Worm (Caenorhabditis elegans): ENCODE measurements around the gene coel-1.

coel-1 gene

DNA sequence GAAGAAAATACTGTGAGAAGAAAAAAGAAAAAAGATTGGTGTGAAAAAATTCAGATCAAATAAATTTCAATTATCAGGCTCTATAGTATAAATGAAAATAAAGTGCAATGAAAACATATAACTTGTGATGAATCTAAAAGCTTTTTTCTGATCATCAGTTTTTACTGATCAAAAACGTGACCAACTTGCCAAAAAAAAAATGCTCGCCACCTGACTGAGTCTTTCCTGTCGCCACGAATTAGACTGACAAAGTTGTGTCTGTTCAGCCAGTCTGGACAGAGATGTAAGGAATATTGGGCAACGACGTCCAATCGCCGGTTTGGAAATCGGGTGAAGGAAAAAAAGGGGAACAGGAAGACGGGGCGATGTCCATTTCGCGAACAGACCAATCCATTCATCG lies 46.0 kb upstream of the coel-1 start (continued):
- TF ChIP-seq ceh-8 (GFP tag; optimal IDR thresholded peaks at IDR 0.05) (peak; percentile 38), nhr-19 (GFP tag; conservative IDR thresholded peaks at IDR 0.05) (peak; percentile 54), nhr-85 (tag) (no peak), C34B4.2 (tag; optimal IDR thresholded peaks at IDR 0.05) (no peak), lin-14 (GFP tag; optimal IDR thresholded peaks at IDR 0.05) (peak; percentile 61), nhr-47 (tag; optimal IDR thresholded peaks at IDR 0.05) (peak; percentile 7), ceh-88 (GFP tag; IDR thresholded peaks at IDR 0.05) (no peak), unc-130 (tag; optimal IDR thresholded peaks at IDR 0.05) (no peak), fkh-4 (tag; optimal IDR thresholded peaks at IDR 0.05; ENCODE audit: borderline replicate concordance) (no peak), aha-1 (tag; optimal IDR thresholded peaks at IDR 0.05) (no peak), hpl-2 (GFP tag; optimal IDR thresholded peaks at IDR 0.05) (no peak), nhr-77 (tag; optimal IDR thresholded peaks at IDR 0.05) (no peak), nhr-90 (tag; optimal IDR thresholded peaks at IDR 0.05; ENCODE audit: poor library complexity) (peak; percentile 0), snu-23 (GFP tag; optimal IDR thresholded peaks at IDR 0.05) (peak; percentile 43), lsy-2 (tag; optimal IDR thresholded peaks at IDR 0.05) (peak; percentile 8 to 21), xbp-1 (tag; optimal IDR thresholded peaks at IDR 0.05) (peak; percentile 59), fos-1 (tag; optimal IDR thresholded peaks at IDR 0.05) (no peak), nhr-71 (tag; optimal IDR thresholded peaks at IDR 0.05) (peak; percentile 78)

DNA sequence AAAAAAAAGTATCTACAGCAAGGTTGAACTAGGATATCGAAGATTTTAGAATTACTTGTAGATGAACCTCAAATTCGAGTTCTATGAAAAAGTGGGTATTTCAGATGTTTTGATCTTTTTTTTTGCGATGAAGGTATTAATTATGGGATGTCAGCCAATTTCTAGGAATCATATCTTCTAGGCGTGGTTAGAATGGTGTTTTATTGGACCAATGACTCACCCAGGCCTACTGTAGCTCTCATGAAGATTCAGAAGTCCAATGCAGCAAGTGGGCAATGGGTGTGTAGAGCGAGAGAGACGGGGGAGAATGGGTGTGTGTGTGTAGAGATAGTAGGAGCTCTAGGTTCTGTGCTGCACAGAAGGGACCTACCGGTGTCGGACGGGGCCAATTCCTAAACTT lies 43.3 kb upstream of the coel-1 start:
- TF ChIP-seq mep-1 (tag; optimal IDR thresholded peaks at IDR 0.05) (peak; percentile 49), ceh-82 (tag; optimal IDR thresholded peaks at IDR 0.05) (peak in 2 of 3 experiments; percentile 20 to 25), nhr-12 (tag; optimal IDR thresholded peaks at IDR 0.05) (no peak), elt-2 (tag; optimal IDR thresholded peaks at IDR 0.05) (no peak), fkh-8 (tag; optimal IDR thresholded peaks at IDR 0.05) (peak; percentile 17), alr-1 (tag; optimal IDR thresholded peaks at IDR 0.05; ENCODE audit: borderline replicate concordance) (no peak), fos-1 (tag; optimal IDR thresholded peaks at IDR 0.05) (peak; percentile 70), lsy-2 (tag; optimal IDR thresholded peaks at IDR 0.05) (peak; percentile 12 to 80), mdl-1 (tag; optimal IDR thresholded peaks at IDR 0.05) (no peak), lin-15B (tag; optimal IDR thresholded peaks at IDR 0.05) (no peak), hpl-2 (GFP tag; optimal IDR thresholded peaks at IDR 0.05) (no peak), Y116A8C.19 (tag; optimal IDR thresholded peaks at IDR 0.05; ENCODE audit: borderline replicate concordance) (no peak), rnt-1 (tag; optimal IDR thresholded peaks at IDR 0.05) (peak; percentile 28), hlh-4 (tag; optimal IDR thresholded peaks at IDR 0.05) (no peak), zip-4 (GFP tag; optimal IDR thresholded peaks at IDR 0.05) (no peak), dsc-1 (tag; optimal IDR thresholded peaks at IDR 0.05) (peak; percentile 19), zag-1 (tag; optimal IDR thresholded peaks at IDR 0.05) (peak; percentile 22)

DNA sequence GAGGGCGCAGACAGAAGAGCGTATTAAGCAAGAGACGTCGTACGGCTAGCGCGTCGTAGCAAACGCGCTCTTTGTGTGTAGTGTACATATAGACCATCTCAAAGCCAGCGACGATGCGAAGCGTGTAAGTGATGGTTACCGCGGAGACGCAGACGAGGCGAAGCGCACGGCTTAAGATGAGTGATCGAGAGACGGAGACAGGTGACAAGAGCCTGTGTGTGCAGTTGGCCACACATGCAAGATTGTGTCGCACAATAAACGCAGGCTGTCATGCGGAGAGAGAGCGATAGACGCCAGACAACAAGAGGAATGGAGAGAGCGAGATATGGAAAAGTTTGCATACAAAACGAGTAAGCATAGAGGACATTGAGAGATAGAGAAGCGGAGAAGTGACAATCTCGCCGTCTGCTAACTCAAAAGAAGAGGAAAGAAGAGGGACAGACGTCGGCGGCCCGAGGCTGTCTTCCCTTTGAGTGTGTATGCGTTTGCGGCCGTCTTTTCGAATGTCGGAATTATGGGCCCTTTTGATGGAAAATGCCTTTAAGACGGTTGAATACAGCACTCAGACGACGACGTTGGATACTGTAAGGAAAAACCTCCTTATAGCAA lies 42.6 kb upstream of the coel-1 start:
- TF ChIP-seq efl-1 (optimal IDR thresholded peaks at IDR 0.05): peak; percentile 92 to 99
- peak; percentile 38 to 93 for TF ChIP-seq efl-1 (GFP tag; optimal IDR thresholded peaks at IDR 0.05 in 1 of 2)
- TF ChIP-seq nhr-11 (tag; optimal IDR thresholded peaks at IDR 0.05): peak; percentile 88
- TF ChIP-seq nhr-71 (tag; optimal IDR thresholded peaks at IDR 0.05): peak; percentile 99
- no peak for TF ChIP-seq Y116A8C.19 (tag; optimal IDR thresholded peaks at IDR 0.05; ENCODE audit: borderline replicate concordance)
- peak; percentile 81 for TF ChIP-seq isw-1 (GFP tag; IDR thresholded peaks at IDR 0.05)
- TF ChIP-seq aha-1 (tag; optimal IDR thresholded peaks at IDR 0.05): peak; percentile 1
- TF ChIP-seq fkh-8 (tag; optimal IDR thresholded peaks at IDR 0.05): peak; percentile 84
- no peak for TF ChIP-seq nhr-237 (tag; optimal IDR thresholded peaks at IDR 0.05)
- TF ChIP-seq xbp-1 (tag; optimal IDR thresholded peaks at IDR 0.05): peak; percentile 96
- no peak for TF ChIP-seq C16A3.4 (tag; optimal IDR thresholded peaks at IDR 0.05)
- TF ChIP-seq lin-15B (tag; optimal IDR thresholded peaks at IDR 0.05): no peak
- peak; percentile 78 for TF ChIP-seq ceh-88 (GFP tag; IDR thresholded peaks at IDR 0.05)
- TF ChIP-seq nhr-19 (GFP tag; conservative IDR thresholded peaks at IDR 0.05): peak; percentile 93
- peak; percentile 63 to 86 for TF ChIP-seq lsy-2 (tag; optimal IDR thresholded peaks at IDR 0.05)
- TF ChIP-seq rnt-1 (tag; optimal IDR thresholded peaks at IDR 0.05): peak; percentile 60
- TF ChIP-seq nhr-28 (tag; optimal IDR thresholded peaks at IDR 0.05): peak; percentile 49
- TF ChIP-seq mep-1 (tag; optimal IDR thresholded peaks at IDR 0.05): peak; percentile 65
- TF ChIP-seq ets-5 (GFP tag; IDR thresholded peaks at IDR 0.05): no peak
- no peak for TF ChIP-seq unc-62 (GFP tag; optimal IDR thresholded peaks at IDR 0.05)
- peak; percentile 91 for TF ChIP-seq hpl-2 (GFP tag; optimal IDR thresholded peaks at IDR 0.05)
- TF ChIP-seq snu-23 (GFP tag; optimal IDR thresholded peaks at IDR 0.05): peak; percentile 97
- TF ChIP-seq ceh-8 (GFP tag; optimal IDR thresholded peaks at IDR 0.05): peak; percentile 44
- TF ChIP-seq mab-9 (GFP tag; IDR thresholded peaks at IDR 0.05): peak; percentile 67
- no peak for TF ChIP-seq alr-1 (tag; optimal IDR thresholded peaks at IDR 0.05; ENCODE audit: borderline replicate concordance)
- TF ChIP-seq fkh-10 (GFP tag; optimal IDR thresholded peaks at IDR 0.05): no peak
- TF ChIP-seq lir-3 (tag; optimal IDR thresholded peaks at IDR 0.05; ENCODE audit: poor library complexity): peak; percentile 71
- peak; percentile 88 for TF ChIP-seq sup-37 (GFP tag; optimal IDR thresholded peaks at IDR 0.05)
- peak; percentile 19 to 45 (median 22) for TF ChIP-seq dpl-1 (GFP tag; optimal IDR thresholded peaks at IDR 0.05)
- TF ChIP-seq C34B4.2 (tag; optimal IDR thresholded peaks at IDR 0.05): no peak
